Fruit fly (Drosophila melanogaster) whole organism, embryonic: Measurements from ENCODE around the gene Vajk2.

Experiments used
- Atf6 ChIP-seq: fragments of 200-800 bp; sonication (Bioruptor generic); IDR thresholded peaks from 2 replicates; pipeline ENCODE4 v1.3.6; 2022; ENCODE audit warnings: missing biosample characterization, missing genetic modification characterization
- Awh ChIP-seq: fragments of 200-800 bp; sonication (Bioruptor generic); IDR thresholded peaks from 2 replicates; pipeline ENCODE4, ENCODE4 v1.3.6; 2022; ENCODE audit warnings: missing biosample characterization, missing genetic modification characterization
- Bteb2 ChIP-seq: fragments of 200-800 bp; sonication (Bioruptor generic); optimal IDR thresholded peaks from 2 replicates; lab custom pipeline; 2016; ENCODE audit warnings: missing biosample characterization, missing genetic modification characterization
- CG10321 ChIP-seq: fragments of 200-800 bp; sonication (Bioruptor generic); IDR thresholded peaks from 2 replicates; pipeline ENCODE4 v1.3.6; 2022; ENCODE audit warnings: missing biosample characterization, missing genetic modification characterization
- CG10543 ChIP-seq: fragments of 200-800 bp; sonication (Bioruptor generic); optimal IDR thresholded peaks from 3 replicates; lab custom pipeline; 2017; ENCODE audit warnings: missing biosample characterization, mild to moderate bottlenecking, missing genetic modification characterization, moderate library complexity
- CG12104 ChIP-seq: fragments of 200-800 bp; sonication (Bioruptor generic); optimal IDR thresholded peaks from 3 replicates; lab custom pipeline; 2016; ENCODE audit warnings: missing biosample characterization, missing genetic modification characterization
- CG12236 ChIP-seq: fragments of 200-800 bp; sonication (Bioruptor generic); optimal IDR thresholded peaks from 2 replicates; lab custom pipeline; 2016; ENCODE audit warnings: missing biosample characterization, missing genetic modification characterization
- CG13296 ChIP-seq: fragments of 200-800 bp; sonication (Bioruptor generic); optimal IDR thresholded peaks from 3 replicates; lab custom pipeline; 2018; ENCODE audit warnings: missing biosample characterization, mild to moderate bottlenecking, missing genetic modification characterization
- CG13424 ChIP-seq: fragments of 200-800 bp; sonication (Bioruptor generic); optimal IDR thresholded peaks from 2 replicates; lab custom pipeline; 2019; ENCODE audit warnings: missing biosample characterization, mild to moderate bottlenecking, missing genetic modification characterization, moderate library complexity
- CG14965 ChIP-seq: fragments of 200-800 bp; sonication (Bioruptor generic); optimal IDR thresholded peaks from 2 replicates; lab custom pipeline; 2016; ENCODE audit warnings: missing biosample characterization, missing genetic modification characterization, borderline replicate concordance
- CG15011 ChIP-seq: fragments of 200-800 bp; sonication (Bioruptor generic); optimal IDR thresholded peaks from 3 replicates; lab custom pipeline; 2018; ENCODE audit warnings: missing biosample characterization, mild to moderate bottlenecking, missing genetic modification characterization
- CG1602 ChIP-seq: fragments of 200-800 bp; sonication (Bioruptor generic); optimal IDR thresholded peaks from 3 replicates; lab custom pipeline; 2016; ENCODE audit warnings: missing biosample characterization, missing genetic modification characterization
- CG16813 ChIP-seq: fragments of 200-800 bp; sonication (Bioruptor generic); IDR thresholded peaks from 3 replicates; pipeline ENCODE4 v1.3.6; 2022; ENCODE audit warnings: missing biosample characterization, missing genetic modification characterization; ENCODE audit not compliant: partially characterized antibody
- CG17385 ChIP-seq: fragments of 200-800 bp; sonication (Bioruptor generic); optimal IDR thresholded peaks from 3 replicates; lab custom pipeline; 2018; ENCODE audit warnings: missing biosample characterization, mild to moderate bottlenecking, missing genetic modification characterization
- CG30403 ChIP-seq: fragments of 200-800 bp; sonication (Bioruptor generic); optimal IDR thresholded peaks from 3 replicates; lab custom pipeline; 2016; ENCODE audit warnings: missing biosample characterization, missing genetic modification characterization
- CG3995 ChIP-seq: fragments of 200-800 bp; sonication (Bioruptor generic); optimal IDR thresholded peaks from 3 replicates; lab custom pipeline; 2016; ENCODE audit warnings: missing biosample characterization, missing genetic modification characterization
- CG4404 ChIP-seq: fragments of 200-800 bp; sonication (Bioruptor generic); IDR thresholded peaks from 2 replicates; pipeline ENCODE4 v1.3.6; 2022; ENCODE audit warnings: missing biosample characterization, missing genetic modification characterization
- CG4424 ChIP-seq: fragments of 200-800 bp; sonication (Bioruptor generic); optimal IDR thresholded peaks from 3 replicates; lab custom pipeline; 2016; ENCODE audit warnings: missing biosample characterization, missing genetic modification characterization
- CG5245 ChIP-seq: fragments of 200-800 bp; sonication (Bioruptor generic); optimal IDR thresholded peaks from 3 replicates; lab custom pipeline; 2016; ENCODE audit warnings: missing biosample characterization, missing genetic modification characterization
- CG6683 ChIP-seq: fragments of 200-800 bp; sonication (Bioruptor generic); optimal IDR thresholded peaks from 2 replicates; lab custom pipeline; 2017; ENCODE audit warnings: missing biosample characterization, mild to moderate bottlenecking, missing genetic modification characterization, missing genetic modification reagents
- CG6854 ChIP-seq: fragments of 200-800 bp; sonication (Bioruptor generic); optimal IDR thresholded peaks from 3 replicates; lab custom pipeline; 2017; ENCODE audit warnings: missing biosample characterization, mild to moderate bottlenecking, missing genetic modification characterization
- CG7987 ChIP-seq: fragments of 200-800 bp; sonication (Bioruptor generic); optimal IDR thresholded peaks from 2 replicates; lab custom pipeline; 2018; ENCODE audit warnings: missing biosample characterization, mild to moderate bottlenecking, missing genetic modification characterization, moderate library complexity
- CG8290 ChIP-seq, 3 experiments: fragments of 200-800 bp; sonication (Bioruptor generic); optimal IDR thresholded peaks; 2 replicates each; lab custom pipeline; 2016 to 2019; ENCODE audit warnings: missing biosample characterization in 3 of 3, missing genetic modification characterization in 3 of 3, mild to moderate bottlenecking in 2 of 3, moderate library complexity in 1 of 3
- CG9817 ChIP-seq: fragments of 200-800 bp; sonication (Bioruptor generic); optimal IDR thresholded peaks from 2 replicates; lab custom pipeline; 2018; ENCODE audit warnings: missing biosample characterization, mild to moderate bottlenecking, missing genetic modification characterization, moderate library complexity
- Dll ChIP-seq: fragments of 200-800 bp; sonication (Bioruptor generic); IDR thresholded peaks from 4 replicates; pipeline ENCODE4 v1.3.6; 2022; ENCODE audit warnings: missing biosample characterization, missing genetic modification characterization; ENCODE audit not compliant: partially characterized antibody
- Doc3 ChIP-seq: fragments of 200-800 bp; sonication (Bioruptor generic); IDR thresholded peaks from 3 replicates; pipeline ENCODE4 v1.3.6; 2022; ENCODE audit warnings: missing biosample characterization, missing genetic modification characterization; ENCODE audit not compliant: partially characterized antibody
- Eip74EF ChIP-seq, 2 experiments: fragments of 200-800 bp in 1 of 2; fragments of >200 bp in 1 of 2; sonication (Bioruptor generic) in 1 of 2; optimal IDR thresholded peaks; 2 replicates each; lab custom pipeline; 2017 to 2019; ENCODE audit warnings: missing biosample characterization in 2 of 2, missing genetic modification characterization in 2 of 2, mild to moderate bottlenecking in 1 of 2, moderate library complexity in 1 of 2
- Elba2 ChIP-seq: fragments of 200-800 bp; sonication (Bioruptor generic); optimal IDR thresholded peaks from 3 replicates; lab custom pipeline; 2016; ENCODE audit warnings: missing biosample characterization, missing genetic modification characterization
- Fer2 ChIP-seq: fragments of 200-800 bp; sonication (Bioruptor generic); optimal IDR thresholded peaks from 2 replicates; lab custom pipeline; 2018; ENCODE audit warnings: missing biosample characterization, mild to moderate bottlenecking, missing genetic modification characterization, moderate library complexity
- HHEX ChIP-seq: fragments of 200-800 bp; sonication (Bioruptor generic); optimal IDR thresholded peaks from 3 replicates; lab custom pipeline; 2017; ENCODE audit warnings: missing biosample characterization, mild to moderate bottlenecking, missing genetic modification characterization, missing genetic modification reagents
- Hey ChIP-seq: fragments of 200-800 bp; sonication (Bioruptor generic); optimal IDR thresholded peaks from 3 replicates; lab custom pipeline; 2018; ENCODE audit warnings: missing biosample characterization, mild to moderate bottlenecking, missing genetic modification characterization
- Med ChIP-seq: fragments of 200-800 bp; sonication (Bioruptor generic); peaks from one replicate; lab custom pipeline; 2016; ENCODE audit warnings: missing biosample characterization, missing genetic modification characterization, mild to moderate bottlenecking, inconsistent platforms, moderate library complexity
- Neu2 ChIP-seq: fragments of 200-800 bp; sonication (Bioruptor generic); optimal IDR thresholded peaks from 3 replicates; lab custom pipeline; 2016; ENCODE audit warnings: missing biosample characterization, missing genetic modification characterization, borderline replicate concordance
- NfI ChIP-seq: fragments of 200-800 bp; sonication (Bioruptor generic); optimal IDR thresholded peaks from 3 replicates; lab custom pipeline; 2018; ENCODE audit warnings: missing biosample characterization, mild to moderate bottlenecking, missing genetic modification characterization, moderate library complexity
- Opbp ChIP-seq: fragments of 200-800 bp; sonication (Bioruptor generic); IDR thresholded peaks from 3 replicates; pipeline ENCODE4 v1.3.6; 2022; ENCODE audit warnings: missing biosample characterization, missing genetic modification characterization; ENCODE audit not compliant: partially characterized antibody
- Vsx1 ChIP-seq: fragments of 200-800 bp; sonication (Bioruptor generic); optimal IDR thresholded peaks from 2 replicates; lab custom pipeline; 2017; ENCODE audit warnings: missing biosample characterization, mild to moderate bottlenecking, missing genetic modification characterization, missing genetic modification reagents
- br ChIP-seq: fragments of >200 bp; optimal IDR thresholded peaks from 2 replicates; lab custom pipeline; 2017
- emc ChIP-seq: fragments of 200-800 bp; sonication (Bioruptor generic); optimal IDR thresholded peaks from 2 replicates; lab custom pipeline; 2016; ENCODE audit warnings: missing biosample characterization, missing genetic modification characterization
- grn ChIP-seq: fragments of 200-800 bp; sonication (Bioruptor generic); optimal IDR thresholded peaks from 3 replicates; lab custom pipeline; 2017; ENCODE audit warnings: missing biosample characterization, missing genetic modification characterization
- inv ChIP-seq: fragments of 200-800 bp; sonication (Bioruptor generic); IDR thresholded peaks from 2 replicates; pipeline ENCODE4 v1.3.6; 2022; ENCODE audit warnings: missing biosample characterization, missing genetic modification characterization; ENCODE audit not compliant: partially characterized antibody
- mirr ChIP-seq: fragments of 200-800 bp; sonication (Bioruptor generic); optimal IDR thresholded peaks from 3 replicates; lab custom pipeline; 2018; ENCODE audit warnings: missing biosample characterization, mild to moderate bottlenecking, missing genetic modification characterization
- org-1 ChIP-seq: fragments of 200-800 bp; sonication (Bioruptor generic); optimal IDR thresholded peaks from 2 replicates; lab custom pipeline; 2017; ENCODE audit warnings: missing biosample characterization, missing genetic modification characterization
- p53 ChIP-seq: fragments of 200-800 bp; sonication (Bioruptor generic); optimal IDR thresholded peaks from 2 replicates; lab custom pipeline; 2016; ENCODE audit warnings: missing biosample characterization, missing genetic modification characterization
- pb ChIP-seq: fragments of 200-800 bp; sonication (Bioruptor generic); optimal IDR thresholded peaks from 3 replicates; lab custom pipeline; 2016; ENCODE audit warnings: missing biosample characterization, missing genetic modification characterization
- sens ChIP-seq: fragments of 200-800 bp; sonication (Bioruptor generic); peaks from one replicate; lab custom pipeline; 2016; ENCODE audit warnings: missing biosample characterization, missing genetic modification characterization
- sqz ChIP-seq: fragments of 200-800 bp; sonication (Bioruptor generic); optimal IDR thresholded peaks from 3 replicates; lab custom pipeline; 2018; ENCODE audit warnings: missing biosample characterization, mild to moderate bottlenecking, missing genetic modification characterization
- ssp ChIP-seq: fragments of 200-800 bp; sonication (Bioruptor generic); IDR thresholded peaks from 2 replicates; pipeline ENCODE4 v1.3.6; 2022; ENCODE audit warnings: missing biosample characterization, missing genetic modification characterization
- tin ChIP-seq: fragments of 200-800 bp; sonication (Bioruptor generic); optimal IDR thresholded peaks from 3 replicates; lab custom pipeline; 2016; ENCODE audit warnings: missing biosample characterization, missing genetic modification characterization
- wor ChIP-seq: fragments of 200-800 bp; sonication (Bioruptor generic); IDR thresholded peaks from 2 replicates; pipeline ENCODE4 v1.3.6; 2022; ENCODE audit warnings: missing biosample characterization, missing genetic modification characterization

Vajk2 gene

dm6 chr2L:13904331-13904911 lies 30.1 kb downstream of the Vajk2 start, which contains the start of gene Smg5 (continued):
- peak; percentile 20 for TF ChIP-seq CG6683 (GFP tag; lab: Kevin White, UChicago)
- TF ChIP-seq CG13424 (tag; lab: Kevin White, UChicago): peak; percentile 99
- TF ChIP-seq CG12104 (GFP tag; lab: Kevin White, UChicago): peak; percentile 86
- TF ChIP-seq Awh (GFP tag; lab: Robert Waterston, UW): peak; percentile 91
- TF ChIP-seq CG10321: no peak
- TF ChIP-seq Atf6 (GFP tag; lab: Robert Waterston, UW): peak; percentile 96
- TF ChIP-seq org-1 (GFP tag; lab: Kevin White, UChicago): peak; percentile 81
- TF ChIP-seq mirr (GFP tag; lab: Kevin White, UChicago): peak; percentile 94
- TF ChIP-seq CG15011 (GFP tag; lab: Kevin White, UChicago): no peak
- no peak for TF ChIP-seq Vsx1 (GFP tag; lab: Kevin White, UChicago)
- peak; percentile 94 for TF ChIP-seq NfI (GFP tag; lab: Kevin White, UChicago)
- peak; percentile 97 for TF ChIP-seq CG9817 (tag; lab: Kevin White, UChicago)
- no peak for TF ChIP-seq HHEX (GFP tag; lab: Kevin White, UChicago)
- TF ChIP-seq CG17385 (GFP tag; lab: Kevin White, UChicago): peak; percentile 72
- TF ChIP-seq CG4424: peak; percentile 92
- peak; percentile 93 for TF ChIP-seq CG16813 (GFP tag; lab: Robert Waterston, UW)
- TF ChIP-seq tin: peak; percentile 95
- no peak for TF ChIP-seq CG6854 (GFP tag; lab: Kevin White, UChicago)
- peak; percentile 98 for TF ChIP-seq wor (GFP tag; lab: Robert Waterston, UW)
- peak; percentile 85 for TF ChIP-seq Dll (GFP tag; lab: Robert Waterston, UW)
- peak; percentile 99 for TF ChIP-seq Med (GFP tag; lab: Kevin White, UChicago)
- peak; percentile 93 for TF ChIP-seq p53 (GFP tag; lab: Kevin White, UChicago)
- TF ChIP-seq Bteb2 (GFP tag; lab: Kevin White, UChicago): peak; percentile 97
- no peak for TF ChIP-seq br (lab: Kevin White, UChicago)
- TF ChIP-seq CG7987 (GFP tag; lab: Kevin White, UChicago): peak; percentile 86
- peak; percentile 91 for TF ChIP-seq ssp (GFP tag; lab: Robert Waterston, UW)
- peak; percentile 98 for TF ChIP-seq CG4404 (GFP tag; lab: Robert Waterston, UW)
- peak; percentile 97 for TF ChIP-seq sens (GFP tag; lab: Kevin White, UChicago)
- peak; percentile 84 for TF ChIP-seq Hey (tag; lab: Kevin White, UChicago)
- peak; percentile 1 for TF ChIP-seq Neu2
- TF ChIP-seq Fer2 (tag; lab: Kevin White, UChicago): peak; percentile 78
- peak; percentile 95 for TF ChIP-seq emc (GFP tag; lab: Kevin White, UChicago)
- TF ChIP-seq CG3995 (GFP tag; lab: Kevin White, UChicago): peak; percentile 77
- TF ChIP-seq CG10543 (GFP tag; lab: Kevin White, UChicago): peak; percentile 87
- TF ChIP-seq inv: peak; percentile 96
- TF ChIP-seq CG13296 (GFP tag; lab: Kevin White, UChicago): peak; percentile 63
- TF ChIP-seq Opbp (GFP tag; lab: Robert Waterston, UW): peak; percentile 97
- peak; percentile 94 for TF ChIP-seq pb (GFP tag; lab: Kevin White, UChicago)
- TF ChIP-seq CG1602: peak; percentile 95
- TF ChIP-seq Doc3 (GFP tag; lab: Robert Waterston, UW): peak; percentile 82
- peak; percentile 10 for TF ChIP-seq grn
- peak; percentile 69 for TF ChIP-seq CG8290 (GFP tag; optimal IDR thresholded peaks at IDR 0.05; lab: Kevin White, UChicago)
- TF ChIP-seq CG8290 (tag; optimal IDR thresholded peaks at IDR 0.05; lab: Kevin White, UChicago): peak; percentile 85 to 97
- TF ChIP-seq CG14965 (GFP tag; lab: Kevin White, UChicago): peak; percentile 69
- peak; percentile 81 for TF ChIP-seq CG12236 (GFP tag; lab: Kevin White, UChicago)
- peak; percentile 98 for TF ChIP-seq CG30403 (GFP tag; lab: Kevin White, UChicago)
- peak; percentile 56 for TF ChIP-seq Elba2 (GFP tag; lab: Kevin White, UChicago)
- peak in 1 of 2 experiments; percentile 2 for TF ChIP-seq Eip74EF (GFP tag; optimal IDR thresholded peaks at IDR 0.05; lab: Kevin White, UChicago)
- TF ChIP-seq CG5245: peak; percentile 75
- no peak for TF ChIP-seq sqz (GFP tag; lab: Kevin White, UChicago)
